Worm (Caenorhabditis elegans) whole organism, L2 larva: ENCODE data around the gene pmp-2.

Source experiments
- mdl-1 ChIP-seq, 2 experiments: fragments of 150-350 bp in 1 of 2; sonication (generic microtip) in 1 of 2; optimal IDR thresholded peaks; 2 replicates each; lab custom pipeline; 2017; ENCODE audit warnings: missing biosample characterization in 2 of 2, missing genetic modification characterization in 2 of 2
- nhr-11 ChIP-seq: fragments of 150-350 bp; optimal IDR thresholded peaks from 2 replicates; lab custom pipeline; 2014; ENCODE audit warnings: missing biosample characterization, missing genetic modification characterization
- nhr-12 ChIP-seq: fragments of 150-350 bp; optimal IDR thresholded peaks from 2 replicates; lab custom pipeline; 2014; ENCODE audit warnings: missing biosample characterization, missing genetic modification characterization
- nhr-237 ChIP-seq: fragments of 150-350 bp; optimal IDR thresholded peaks from 2 replicates; lab custom pipeline; 2014; ENCODE audit warnings: missing biosample characterization, missing genetic modification characterization

DNA sequence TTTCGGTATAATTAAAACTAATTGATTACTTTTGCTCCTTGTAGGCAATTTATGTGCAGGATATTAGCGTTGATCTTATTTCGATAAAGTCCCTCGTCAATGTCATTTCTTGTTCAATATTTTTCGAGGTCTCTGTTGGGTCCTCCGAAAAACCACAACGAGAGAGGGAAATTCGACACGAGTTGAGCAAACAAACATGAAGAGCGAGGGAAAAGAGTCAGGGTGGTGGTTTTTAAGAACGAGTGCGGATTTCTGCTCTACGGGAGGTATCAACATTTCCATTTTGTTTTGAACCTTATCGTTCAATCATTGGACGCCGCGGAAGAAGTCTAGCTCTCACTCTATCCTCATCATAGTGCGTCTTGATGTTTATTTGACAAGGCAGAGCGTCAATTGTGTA lies 47.1 kb upstream of the pmp-2 start:
- TF ChIP-seq mdl-1 (tag; optimal IDR thresholded peaks at IDR 0.05; lab: Kevin White, UChicago) (no peak), nhr-12 (tag; lab: Kevin White, UChicago) (no peak), nhr-237 (no peak), nhr-11 (no peak)
